Fruit fly (Drosophila melanogaster): ENCODE results near the gene Ccp84Ae.

Gene Ccp84Ae

DNA sequence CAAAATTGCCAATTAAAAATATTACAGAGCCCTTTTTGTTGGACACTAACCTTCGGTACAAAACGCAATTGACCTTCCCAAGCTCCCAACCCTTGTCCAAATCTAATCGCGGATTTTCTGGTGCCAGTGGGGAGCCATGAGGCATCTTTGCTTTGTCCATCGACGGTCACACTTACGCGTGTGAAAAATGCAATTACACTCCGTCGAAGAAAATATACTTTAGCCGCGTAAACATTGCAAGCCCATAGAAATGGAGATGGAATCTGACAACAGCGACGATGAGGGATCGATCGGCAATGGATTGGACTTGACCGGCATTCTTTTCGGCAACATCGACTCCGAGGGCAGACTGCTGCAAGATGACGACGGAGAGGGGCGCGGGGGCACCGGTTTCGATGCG is 44.8 kb downstream of the Ccp84Ae start, which contains the start of gene Taf1 (continued):
- TF ChIP-seq CG7928 (GFP tag; optimal IDR thresholded peaks at IDR 0.05) (peak; percentile 26), br (optimal IDR thresholded peaks at IDR 0.05) (no peak), CG17829 (tag; optimal IDR thresholded peaks at IDR 0.05) (peak; percentile 48), CG10274 (GFP tag; optimal IDR thresholded peaks at IDR 0.05) (no peak), ato (GFP tag; IDR thresholded peaks at IDR 0.05; ENCODE audit: partially characterized antibody) (0 out of 2 replicates have a peak, but pooled peaks have one; percentile 32), dysf (GFP tag; IDR thresholded peaks at IDR 0.05) (no peak), CG2202 (tag; optimal IDR thresholded peaks at IDR 0.05) (no peak), ken (GFP tag; IDR thresholded peaks at IDR 0.05) (no peak), slp2 (GFP tag; optimal IDR thresholded peaks at IDR 0.05) (no peak), bigmax (GFP tag; optimal IDR thresholded peaks at IDR 0.05) (peak; percentile 28), Camta (GFP tag; optimal IDR thresholded peaks at IDR 0.05) (no peak), wor (GFP tag; IDR thresholded peaks at IDR 0.05) (no peak), CTCF (GFP tag; optimal IDR thresholded peaks at IDR 0.05) (peak; percentile 75), Atf-2 (GFP tag; optimal IDR thresholded peaks at IDR 0.05) (no peak), CG34224 (GFP tag; IDR thresholded peaks at IDR 0.05; ENCODE audit: partially characterized antibody) (peak; percentile 33; the same call in 1 of the 3 replicates), CG3995 (GFP tag; optimal IDR thresholded peaks at IDR 0.05) (peak; percentile 3), CG15269 (tag; optimal IDR thresholded peaks at IDR 0.05) (no peak), CG14050 (GFP tag; IDR thresholded peaks at IDR 0.05) (no peak), CG8765 (GFP tag; IDR thresholded peaks at IDR 0.05) (no peak), ham (GFP tag; IDR thresholded peaks at IDR 0.05) (no peak), CG8089 (GFP tag; optimal IDR thresholded peaks at IDR 0.05) (no peak), NC2α (GFP tag; optimal IDR thresholded peaks at IDR 0.05) (no peak), NC2β (GFP tag; optimal IDR thresholded peaks at IDR 0.05) (no peak), CG6689 (GFP tag; IDR thresholded peaks at IDR 0.05) (no peak), H2.0 (GFP tag; IDR thresholded peaks at IDR 0.05) (no peak), CG7786 (GFP tag; optimal IDR thresholded peaks at IDR 0.05) (no peak), CG14710 (tag; optimal IDR thresholded peaks at IDR 0.05) (peak; percentile 67), D19A (tag; optimal IDR thresholded peaks at IDR 0.05) (no peak), HLH3B (GFP tag; IDR thresholded peaks at IDR 0.05) (no peak), ttk (GFP tag; IDR thresholded peaks at IDR 0.05) (no peak), CG7271 (tag; optimal IDR thresholded peaks at IDR 0.05) (no peak), gcm2 (GFP tag; optimal IDR thresholded peaks at IDR 0.05) (no peak), CG17568 (GFP tag; optimal IDR thresholded peaks at IDR 0.05) (no peak), CG15696 (tag; optimal IDR thresholded peaks at IDR 0.05) (no peak), CG10959 (GFP tag; IDR thresholded peaks at IDR 0.05) (no peak), vfl (GFP tag; optimal IDR thresholded peaks at IDR 0.05) (no peak), CG14441 (GFP tag; IDR thresholded peaks at IDR 0.05) (no peak), Doc3 (GFP tag; IDR thresholded peaks at IDR 0.05; ENCODE audit: partially characterized antibody) (no peak), amos (GFP tag; IDR thresholded peaks at IDR 0.05; ENCODE audit: partially characterized antibody) (peak; percentile 29; the same call in 1 of the 2 replicates), CkIIα-i1 (GFP tag; IDR thresholded peaks at IDR 0.05) (no peak), odd (GFP tag; optimal IDR thresholded peaks at IDR 0.05) (no peak), CG12744 (GFP tag; optimal IDR thresholded peaks at IDR 0.05) (no peak), bbx (GFP tag; IDR thresholded peaks at IDR 0.05; ENCODE audit: partially characterized antibody) (0 out of 2 replicates have a peak, but pooled peaks have one; percentile 19), CG32532 (GFP tag; IDR thresholded peaks at IDR 0.05) (no peak), grn (GFP tag; optimal IDR thresholded peaks at IDR 0.05) (no peak), CG31441 (GFP tag; IDR thresholded peaks at IDR 0.05) (no peak), CoRest (tag; optimal IDR thresholded peaks at IDR 0.05) (no peak), toy (GFP tag; IDR thresholded peaks at IDR 0.05) (no peak), Myb (GFP tag; optimal IDR thresholded peaks at IDR 0.05) (peak; percentile 26), YL-1 (GFP tag; optimal IDR thresholded peaks at IDR 0.05) (peak; percentile 66), seq (GFP tag; IDR thresholded peaks at IDR 0.05) (no peak), MESR4 (GFP tag; optimal IDR thresholded peaks at IDR 0.05) (peak; percentile 99), Atf6 (GFP tag; IDR thresholded peaks at IDR 0.05) (no peak)
